Worm (Caenorhabditis elegans): ENCODE measurements around the gene F32D1.11.

- no peak for TF ChIP-seq mdl-1 (tag; optimal IDR thresholded peaks at IDR 0.05)
- TF ChIP-seq pha-4 (tag; optimal IDR thresholded peaks at IDR 0.05): no peak
- TF ChIP-seq nhr-77 (tag; optimal IDR thresholded peaks at IDR 0.05): no peak
- no peak for TF ChIP-seq egl-27 (tag; optimal IDR thresholded peaks at IDR 0.05)
- no peak for TF ChIP-seq snpc-4 (tag; optimal IDR thresholded peaks at IDR 0.05)
- no peak for TF ChIP-seq zag-1 (tag; optimal IDR thresholded peaks at IDR 0.05)
- no peak for TF ChIP-seq unc-39 (tag; optimal IDR thresholded peaks at IDR 0.05)
- no peak for TF ChIP-seq fkh-10 (GFP tag; optimal IDR thresholded peaks at IDR 0.05)
- no peak for TF ChIP-seq ztf-4 (tag; optimal IDR thresholded peaks at IDR 0.05)
- no peak for TF ChIP-seq aly-2 (tag; optimal IDR thresholded peaks at IDR 0.05)
- TF ChIP-seq ceh-82 (tag; optimal IDR thresholded peaks at IDR 0.05): no peak
Measured at ce11 chrV:4386173-4386572, 19.8 kb upstream of the F32D1.11 start, which contains the start of gene F13A2.10.

Measured in whole organism, L3 larva.